Fruit fly (Drosophila melanogaster) whole organism, embryonic: ENCODE data around the gene CG44139.

Source experiments
- Adf1 ChIP-seq: fragments of 200-800 bp; sonication (Bioruptor generic); IDR thresholded peaks from 2 replicates; pipeline ENCODE4 v1.3.6; 2022; ENCODE audit warnings: missing biosample characterization, missing genetic modification characterization
- BEAF-32 ChIP-seq: fragments of 200-800 bp; sonication (Bioruptor generic); optimal IDR thresholded peaks from 3 replicates; lab custom pipeline; 2017; ENCODE audit warnings: missing biosample characterization, missing genetic modification characterization, mild to moderate bottlenecking, moderate library complexity, missing genetic modification reagents
- CG12219 ChIP-seq: fragments of 200-800 bp; sonication (Bioruptor generic); optimal IDR thresholded peaks from 3 replicates; lab custom pipeline; 2018; ENCODE audit warnings: missing biosample characterization, mild to moderate bottlenecking, missing genetic modification characterization
- CG12659 ChIP-seq: fragments of 200-800 bp; sonication (Bioruptor generic); optimal IDR thresholded peaks from 3 replicates; lab custom pipeline; 2017; ENCODE audit warnings: mild to moderate bottlenecking, missing biosample characterization, missing genetic modification reagents, missing genetic modification characterization
- CG12744 ChIP-seq: fragments of 200-800 bp; sonication (Bioruptor generic); optimal IDR thresholded peaks from 2 replicates; lab custom pipeline; 2016; ENCODE audit warnings: missing biosample characterization, missing genetic modification characterization
- CG12942 ChIP-seq: fragments of 200-800 bp; sonication (Bioruptor generic); optimal IDR thresholded peaks from 3 replicates; lab custom pipeline; 2016; ENCODE audit warnings: missing biosample characterization, missing genetic modification characterization
- CG1529 ChIP-seq: fragments of 200-800 bp; sonication (Bioruptor generic); optimal IDR thresholded peaks from 3 replicates; lab custom pipeline; 2018; ENCODE audit warnings: missing biosample characterization, missing genetic modification characterization
- CG17612 ChIP-seq: fragments of 200-800 bp; sonication (Bioruptor generic); IDR thresholded peaks from 2 replicates; pipeline ENCODE4 v1.3.6; 2022; ENCODE audit warnings: missing biosample characterization, missing genetic modification characterization
- CG2875 ChIP-seq: fragments of 200-800 bp; sonication (Bioruptor generic); optimal IDR thresholded peaks from 2 replicates; lab custom pipeline; 2017; ENCODE audit warnings: missing biosample characterization, mild to moderate bottlenecking, missing genetic modification characterization, missing genetic modification reagents
- CG3065 ChIP-seq: fragments of 200-800 bp; sonication (Bioruptor generic); optimal IDR thresholded peaks from 2 replicates; lab custom pipeline; 2016; ENCODE audit warnings: missing biosample characterization, missing genetic modification characterization
- CG3281 ChIP-seq: fragments of 200-800 bp; sonication (Bioruptor generic); optimal IDR thresholded peaks from 3 replicates; lab custom pipeline; 2017; ENCODE audit warnings: missing biosample characterization, mild to moderate bottlenecking, missing genetic modification characterization
- CG6272 ChIP-seq: fragments of 200-800 bp; sonication (Bioruptor generic); IDR thresholded peaks from 2 replicates; pipeline ENCODE4 v1.3.6; 2022; ENCODE audit warnings: missing biosample characterization, missing genetic modification characterization
- CG9215 ChIP-seq: fragments of 200-800 bp; sonication (Bioruptor generic); IDR thresholded peaks from 2 replicates; pipeline ENCODE4 v1.3.6; 2022; ENCODE audit warnings: missing biosample characterization, missing genetic modification characterization
- CG9817 ChIP-seq: fragments of 200-800 bp; sonication (Bioruptor generic); optimal IDR thresholded peaks from 2 replicates; lab custom pipeline; 2018; ENCODE audit warnings: missing biosample characterization, mild to moderate bottlenecking, missing genetic modification characterization, moderate library complexity
- D19A ChIP-seq: fragments of 200-800 bp; optimal IDR thresholded peaks from 3 replicates; lab custom pipeline; 2019; ENCODE audit warnings: missing biosample characterization, mild to moderate bottlenecking, missing genetic modification characterization, moderate library complexity
- D19B ChIP-seq: fragments of 200-800 bp; sonication (Bioruptor generic); optimal IDR thresholded peaks from 2 replicates; lab custom pipeline; 2017; ENCODE audit warnings: missing biosample characterization, mild to moderate bottlenecking, missing genetic modification characterization
- Dp ChIP-seq: fragments of 200-800 bp; sonication (Bioruptor generic); optimal IDR thresholded peaks from 2 replicates; lab custom pipeline; 2018; ENCODE audit warnings: missing biosample characterization, mild to moderate bottlenecking, missing genetic modification characterization, moderate library complexity
- Eip74EF ChIP-seq, 2 experiments: fragments of 200-800 bp in 1 of 2; fragments of >200 bp in 1 of 2; sonication (Bioruptor generic) in 1 of 2; optimal IDR thresholded peaks; 2 replicates each; lab custom pipeline; 2017 to 2019; ENCODE audit warnings: missing biosample characterization in 2 of 2, missing genetic modification characterization in 2 of 2, mild to moderate bottlenecking in 1 of 2, moderate library complexity in 1 of 2
- Fer1 ChIP-seq: fragments of 200-800 bp; sonication (Bioruptor generic); optimal IDR thresholded peaks from 2 replicates; lab custom pipeline; 2017; ENCODE audit warnings: missing biosample characterization, mild to moderate bottlenecking, missing genetic modification characterization
- Hmr ChIP-seq: fragments of 200-800 bp; sonication (Bioruptor generic); optimal IDR thresholded peaks from 3 replicates; lab custom pipeline; 2017; ENCODE audit warnings: mild to moderate bottlenecking, missing biosample characterization, missing genetic modification reagents, missing genetic modification characterization
- Jarid2 ChIP-seq: fragments of 200-800 bp; sonication (Bioruptor generic); optimal IDR thresholded peaks from 3 replicates; lab custom pipeline; 2017; ENCODE audit warnings: mild to moderate bottlenecking, missing biosample characterization, missing genetic modification reagents, missing genetic modification characterization
- Lpt ChIP-seq: fragments of >200 bp; optimal IDR thresholded peaks from 2 replicates; lab custom pipeline; 2018; ENCODE audit warnings: missing biosample characterization, missing genetic modification characterization
- Mad ChIP-seq: fragments of 200-800 bp; sonication (Bioruptor generic); optimal IDR thresholded peaks from 2 replicates; lab custom pipeline; 2016; ENCODE audit warnings: missing biosample characterization, missing genetic modification characterization
- Nf-YB ChIP-seq: fragments of 200-800 bp; sonication (Bioruptor generic); optimal IDR thresholded peaks from 3 replicates; lab custom pipeline; 2019; ENCODE audit warnings: missing biosample characterization, mild to moderate bottlenecking, missing genetic modification characterization, moderate library complexity
- Oli ChIP-seq: fragments of 200-800 bp; sonication (Bioruptor generic); optimal IDR thresholded peaks from 2 replicates; lab custom pipeline; 2018; ENCODE audit warnings: missing biosample characterization, mild to moderate bottlenecking, missing genetic modification characterization, moderate library complexity
- Scr ChIP-seq: fragments of 200-800 bp; sonication (Bioruptor generic); IDR thresholded peaks from 2 replicates; pipeline ENCODE4 v1.3.6; 2022; ENCODE audit warnings: missing biosample characterization, missing genetic modification characterization; ENCODE audit not compliant: partially characterized antibody
- Stat92E ChIP-seq, 3 experiments: fragments of >200 bp in 2 of 3; fragments of 200-800 bp in 1 of 3; sonication (Bioruptor generic) in 1 of 3; optimal IDR thresholded peaks; 2 replicates each; lab custom pipeline; 2017 to 2019; ENCODE audit warnings: missing biosample characterization in 3 of 3, missing genetic modification characterization in 3 of 3, mild to moderate bottlenecking in 1 of 3, moderate library complexity in 1 of 3
- ara ChIP-seq: fragments of 200-800 bp; sonication (Bioruptor generic); IDR thresholded peaks from 2 replicates; pipeline ENCODE4 v1.3.6; 2022; ENCODE audit warnings: missing biosample characterization, missing genetic modification characterization
- br ChIP-seq: fragments of >200 bp; optimal IDR thresholded peaks from 2 replicates; lab custom pipeline; 2017
- btn ChIP-seq: fragments of 200-800 bp; sonication (Bioruptor generic); optimal IDR thresholded peaks from 2 replicates; lab custom pipeline; 2016; ENCODE audit warnings: missing biosample characterization, missing genetic modification characterization
- chm ChIP-seq: fragments of 200-800 bp; sonication (Bioruptor generic); IDR thresholded peaks from 2 replicates; pipeline ENCODE4 v1.3.6; 2022; ENCODE audit warnings: missing biosample characterization, missing genetic modification characterization
- ci ChIP-seq: fragments of 200-800 bp; sonication (Bioruptor generic); IDR thresholded peaks from 3 replicates; pipeline ENCODE4 v1.3.6; 2022; ENCODE audit warnings: missing biosample characterization, missing genetic modification characterization
- dm ChIP-seq: fragments of 200-800 bp; sonication (Bioruptor generic); optimal IDR thresholded peaks from 3 replicates; lab custom pipeline; 2016; ENCODE audit warnings: missing biosample characterization, missing genetic modification characterization
- dmrt11E ChIP-seq: fragments of 200-800 bp; sonication (Bioruptor generic); optimal IDR thresholded peaks from 3 replicates; lab custom pipeline; 2018; ENCODE audit warnings: missing biosample characterization, mild to moderate bottlenecking, missing genetic modification characterization, moderate library complexity
- ems ChIP-seq: fragments of 200-800 bp; sonication (Bioruptor generic); optimal IDR thresholded peaks from 3 replicates; lab custom pipeline; 2016; ENCODE audit warnings: missing biosample characterization, missing genetic modification characterization
- fd64A ChIP-seq: fragments of 200-800 bp; sonication (Bioruptor generic); optimal IDR thresholded peaks from 3 replicates; lab custom pipeline; 2018; ENCODE audit warnings: missing biosample characterization, mild to moderate bottlenecking, missing genetic modification characterization
- grn ChIP-seq: fragments of 200-800 bp; sonication (Bioruptor generic); optimal IDR thresholded peaks from 3 replicates; lab custom pipeline; 2017; ENCODE audit warnings: missing biosample characterization, missing genetic modification characterization
- gsb-n ChIP-seq: fragments of 200-800 bp; sonication (Bioruptor generic); optimal IDR thresholded peaks from 3 replicates; lab custom pipeline; 2018; ENCODE audit warnings: missing biosample characterization, mild to moderate bottlenecking, missing genetic modification characterization
- hth ChIP-seq: fragments of >200 bp; optimal IDR thresholded peaks from 2 replicates; lab custom pipeline; 2017; ENCODE audit warnings: inconsistent platforms
- ind ChIP-seq: fragments of 200-800 bp; sonication (Bioruptor generic); optimal IDR thresholded peaks from 3 replicates; lab custom pipeline; 2016; ENCODE audit warnings: missing biosample characterization, missing genetic modification characterization
- jing ChIP-seq: fragments of 200-800 bp; sonication (Bioruptor generic); optimal IDR thresholded peaks from 2 replicates; lab custom pipeline; 2018; ENCODE audit warnings: missing biosample characterization, mild to moderate bottlenecking, missing genetic modification characterization
- oc ChIP-seq: fragments of 200-800 bp; sonication (Bioruptor generic); optimal IDR thresholded peaks from 2 replicates; lab custom pipeline; 2018; ENCODE audit warnings: missing biosample characterization, mild to moderate bottlenecking, missing genetic modification characterization, moderate library complexity
- prd ChIP-seq, 3 experiments: fragments of >200 bp in 2 of 3; fragments of 200-800 bp in 1 of 3; sonication (Bioruptor generic) in 1 of 3; optimal IDR thresholded peaks in 2 of 3; IDR thresholded peaks in 1 of 3; 2 replicates in 2 of 3; 3 replicates in 1 of 3; pipeline versions ENCODE4 v1.3.6 to Lab custom; 2017 to 2022; ENCODE audit warnings: missing biosample characterization in 1 of 3, missing genetic modification characterization in 1 of 3
- sd ChIP-seq: fragments of 200-800 bp; sonication (Bioruptor generic); optimal IDR thresholded peaks from 3 replicates; lab custom pipeline; 2018; ENCODE audit warnings: missing biosample characterization, mild to moderate bottlenecking, missing genetic modification characterization, moderate library complexity
- sob ChIP-seq: fragments of 200-800 bp; sonication (Bioruptor generic); IDR thresholded peaks from 2 replicates; pipeline ENCODE4 v1.3.6; 2022; ENCODE audit warnings: missing biosample characterization, missing genetic modification characterization
- tap ChIP-seq: fragments of 200-800 bp; optimal IDR thresholded peaks from 3 replicates; lab custom pipeline; 2019; ENCODE audit warnings: missing biosample characterization, mild to moderate bottlenecking, missing genetic modification characterization, moderate library complexity
- tup ChIP-seq: fragments of 200-800 bp; sonication (Bioruptor generic); optimal IDR thresholded peaks from 2 replicates; lab custom pipeline; 2016; ENCODE audit warnings: missing biosample characterization, mild to moderate bottlenecking, missing genetic modification characterization, moderate library complexity
- vfl ChIP-seq: fragments of 200-800 bp; sonication (Bioruptor generic); optimal IDR thresholded peaks from 2 replicates; lab custom pipeline; 2016; ENCODE audit warnings: missing biosample characterization, missing genetic modification characterization
- vnd ChIP-seq: fragments of 200-800 bp; sonication (Bioruptor generic); IDR thresholded peaks from 3 replicates; pipeline ENCODE4 v1.3.6; 2022; ENCODE audit warnings: missing biosample characterization, missing genetic modification characterization; ENCODE audit not compliant: partially characterized antibody
- wek ChIP-seq: fragments of 200-800 bp; sonication (Bioruptor generic); optimal IDR thresholded peaks from 3 replicates; lab custom pipeline; 2018; ENCODE audit warnings: missing biosample characterization, mild to moderate bottlenecking, missing genetic modification characterization, moderate library complexity

Gene CG44139

DNA sequence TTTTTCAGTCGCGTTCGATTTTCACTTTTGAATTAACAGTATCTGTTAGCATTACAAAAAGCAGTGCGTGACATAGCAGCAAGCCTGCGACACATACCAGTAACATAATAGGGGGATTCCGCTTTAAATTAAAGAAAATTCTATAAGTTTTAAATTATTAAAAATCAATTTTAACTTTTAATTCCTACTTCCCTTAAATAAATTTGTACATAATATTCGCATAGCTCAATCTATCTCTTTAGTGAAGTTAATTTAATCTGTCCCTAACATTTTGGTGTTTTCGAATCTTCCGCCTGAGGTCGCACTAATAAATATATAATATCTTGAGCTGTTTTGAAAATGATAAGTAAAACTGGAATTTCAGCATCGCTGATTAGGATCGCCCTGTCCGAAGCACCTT, 4.1 kb upstream of the CG44139 start, which contains the start of gene CG9886 (continued):
- TF ChIP-seq fd64A (GFP tag; lab: Kevin White, UChicago) (no peak), prd (optimal IDR thresholded peaks at IDR 0.05; lab: Kevin White, UChicago) (no peak), prd (GFP tag; IDR thresholded peaks at IDR 0.05; lab: Robert Waterston, UW) (peak; percentile 69), sd (peak; percentile 61), Stat92E (GFP tag; optimal IDR thresholded peaks at IDR 0.05; lab: Kevin White, UChicago) (peak in 1 of 3 experiments; percentile 48), Hmr (GFP tag; lab: Kevin White, UChicago) (peak; percentile 55), CG12744 (peak; percentile 16), ci (GFP tag; lab: Robert Waterston, UW) (0 out of 3 replicates have a peak, but pooled peaks have one; percentile 48), D19A (tag; lab: Kevin White, UChicago) (no peak), CG3281 (GFP tag; lab: Kevin White, UChicago) (peak; percentile 52), wek (peak; percentile 99), oc (tag; lab: Kevin White, UChicago) (peak; percentile 59), dmrt11E (tag; lab: Kevin White, UChicago) (peak; percentile 80), CG1529 (peak; percentile 18), tup (GFP tag; lab: Kevin White, UChicago) (peak; percentile 15), CG17612 (no peak), D19B (GFP tag; lab: Kevin White, UChicago) (peak; percentile 8), CG12942 (peak; percentile 28), Scr (GFP tag; lab: Robert Waterston, UW) (no peak), vfl (GFP tag; lab: Kevin White, UChicago) (peak; percentile 5), btn (GFP tag; lab: Kevin White, UChicago) (no peak), Mad (peak; percentile 50), CG2875 (peak; percentile 42), grn (GFP tag; lab: Kevin White, UChicago) (peak; percentile 51), sob (peak; percentile 49), br (lab: Kevin White, UChicago) (no peak), ems (GFP tag; lab: Kevin White, UChicago) (no peak), CG9817 (tag; lab: Kevin White, UChicago) (peak; percentile 70), Eip74EF (GFP tag; optimal IDR thresholded peaks at IDR 0.05; lab: Kevin White, UChicago) (peak in 1 of 2 experiments; percentile 17), CG6272 (GFP tag; lab: Robert Waterston, UW) (no peak), ara (peak; percentile 13; the same call in 1 of the 2 replicates), tap (peak; percentile 68), Oli (tag; lab: Kevin White, UChicago) (peak; percentile 62), Nf-YB (GFP tag; lab: Kevin White, UChicago) (peak; percentile 49), CG12219 (peak; percentile 15), hth (no peak), CG9215 (no peak), Jarid2 (peak; percentile 40), Dp (GFP tag; lab: Kevin White, UChicago) (peak; percentile 70), chm (GFP tag; lab: Robert Waterston, UW) (no peak), jing (peak; percentile 21), gsb-n (tag; lab: Kevin White, UChicago) (peak; percentile 72), Adf1 (GFP tag; lab: Robert Waterston, UW) (peak; percentile 15; the same call in 1 of the 2 replicates), CG3065 (peak; percentile 35), CG12659 (GFP tag; lab: Kevin White, UChicago) (peak; percentile 49), vnd (no peak), ind (peak; percentile 49), Lpt (GFP tag; lab: Kevin White, UChicago) (no peak), dm (GFP tag; lab: Kevin White, UChicago) (no peak), BEAF-32 (GFP tag; lab: Kevin White, UChicago) (peak; percentile 21), Fer1 (peak; percentile 77)
